Fruit fly (Drosophila melanogaster) whole organism, prepupa: ENCODE results near the gene Tep1.

Experiments used
- Blimp-1 ChIP-seq: fragments of 200-800 bp; sonication (Bioruptor generic); optimal IDR thresholded peaks from 3 replicates; lab custom pipeline; 2017; ENCODE audit warnings: missing biosample characterization, missing genetic modification characterization, mild to moderate bottlenecking, moderate library complexity, missing genetic modification reagents
- CG10669 ChIP-seq: fragments of 200-800 bp; sonication (Bioruptor generic); optimal IDR thresholded peaks from 3 replicates; lab custom pipeline; 2018; ENCODE audit warnings: missing biosample characterization, mild to moderate bottlenecking, missing genetic modification characterization, moderate library complexity
- CG11902 ChIP-seq: fragments of 200-800 bp; sonication (Bioruptor generic); optimal IDR thresholded peaks from 3 replicates; lab custom pipeline; 2016; ENCODE audit warnings: missing biosample characterization, missing genetic modification characterization
- CG15336 ChIP-seq: fragments of 200-800 bp; sonication (Bioruptor generic); IDR thresholded peaks from 2 replicates; pipeline ENCODE4 v1.3.6; 2022; ENCODE audit warnings: missing biosample characterization, missing genetic modification characterization
- CG34406 ChIP-seq: fragments of 200-800 bp; sonication (Bioruptor generic); optimal IDR thresholded peaks from 3 replicates; lab custom pipeline; 2016; ENCODE audit warnings: missing biosample characterization, missing genetic modification characterization
- CG8632 ChIP-seq: fragments of 200-800 bp; sonication (Bioruptor generic); optimal IDR thresholded peaks from 3 replicates; lab custom pipeline; 2016; ENCODE audit warnings: missing biosample characterization, missing genetic modification characterization
- Lpt ChIP-seq: fragments of 200-800 bp; sonication (Bioruptor generic); optimal IDR thresholded peaks from 3 replicates; lab custom pipeline; 2016; ENCODE audit warnings: missing biosample characterization, missing genetic modification characterization

DNA sequence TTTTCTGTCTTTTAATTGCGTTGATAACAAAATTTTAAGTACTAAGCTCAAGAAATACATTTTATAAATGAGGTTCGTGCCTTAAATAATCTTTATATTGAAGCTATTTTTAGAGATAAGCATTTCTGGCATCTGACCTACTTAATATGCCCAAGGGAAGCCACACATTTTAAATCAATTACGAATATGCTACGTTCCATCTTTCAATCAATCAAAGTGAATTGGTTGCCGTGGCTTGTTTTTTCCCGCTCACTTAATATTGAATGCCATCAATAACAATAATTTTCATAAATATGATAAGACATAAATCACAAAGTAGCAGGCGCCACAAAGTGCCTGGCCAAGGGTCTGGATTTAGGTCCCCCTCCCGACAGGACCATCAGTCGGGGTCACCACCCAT lies 42.5 kb upstream of the Tep1 start:
- TF ChIP-seq CG8632 (GFP tag; lab: Kevin White, UChicago), result no peak
- no peak for TF ChIP-seq Blimp-1 (GFP tag; lab: Kevin White, UChicago)
- no peak for TF ChIP-seq CG10669 (GFP tag; lab: Kevin White, UChicago)
- TF ChIP-seq CG15336 (GFP tag; lab: Robert Waterston, UW), result no peak
- no peak for TF ChIP-seq CG34406
- no peak for TF ChIP-seq CG11902 (GFP tag; lab: Kevin White, UChicago)
- TF ChIP-seq Lpt (GFP tag; lab: Kevin White, UChicago), result no peak
